Worm (Caenorhabditis elegans) whole organism, L1 larva: ENCODE data around the gene T03F6.9.

Experiments used
- aly-2 ChIP-seq: fragments of 150-350 bp; optimal IDR thresholded peaks from 2 replicates; lab custom pipeline; 2014; ENCODE audit warnings: missing biosample characterization, missing genetic modification characterization
- ama-1 ChIP-seq: fragments of 150-350 bp; optimal IDR thresholded peaks from 2 replicates; lab custom pipeline; 2014
- swsn-7 ChIP-seq: sonication (generic microtip); optimal IDR thresholded peaks from 2 replicates; lab custom pipeline; 2016; ENCODE audit warnings: missing genetic modification characterization, missing compliant biosample characterization
- tlp-1 ChIP-seq: fragments of 150-350 bp; optimal IDR thresholded peaks from 2 replicates; lab custom pipeline; 2014; ENCODE audit warnings: missing biosample characterization, missing genetic modification characterization
- unc-62 ChIP-seq: fragments of 150-350 bp; optimal IDR thresholded peaks from 2 replicates; lab custom pipeline; 2014; ENCODE audit warnings: missing biosample characterization, missing genetic modification reagents, missing genetic modification characterization

- no peak for TF ChIP-seq aly-2 (tag; lab: Kevin White, UChicago)
- TF ChIP-seq ama-1 (lab: Kevin White, UChicago) = no peak
- TF ChIP-seq swsn-7 (tag; lab: Kevin White, UChicago) = no peak
- TF ChIP-seq unc-62 (GFP tag; lab: Kevin White, UChicago) = no peak
- no peak for TF ChIP-seq tlp-1 (tag; lab: Kevin White, UChicago)
These were observed 5.5 kb upstream of the T03F6.9 start, which contains the start of gene lis-1 for ce11 chrIII:13376304-13376760.
